Fruit fly (Drosophila melanogaster) whole organism: ENCODE results near the gene CG7142.

Source experiments
- CG8478 ChIP-seq: fragments of >200 bp; optimal IDR thresholded peaks from 2 replicates; lab custom pipeline; 2018; ENCODE audit warnings: inconsistent platforms
- Dll ChIP-seq: fragments of >200 bp; optimal IDR thresholded peaks from 2 replicates; lab custom pipeline; 2017
- EcR ChIP-seq, 2 experiments: fragments of >200 bp; optimal IDR thresholded peaks; 2 replicates each; lab custom pipeline; 2017; ENCODE audit warnings: missing biosample characterization in 2 of 2, missing genetic modification characterization in 2 of 2, missing genetic modification reagents in 2 of 2
- pan ChIP-seq: fragments of >200 bp; optimal IDR thresholded peaks from 2 replicates; lab custom pipeline; 2017
- psq ChIP-seq: fragments of >200 bp; optimal IDR thresholded peaks from 2 replicates; lab custom pipeline; 2017
- usp ChIP-seq: fragments of >200 bp; optimal IDR thresholded peaks from 2 replicates; lab custom pipeline; 2017; ENCODE audit warnings: missing biosample characterization, missing genetic modification characterization, mixed read lengths

The CG7142 gene

dm6 chr3R:18279494-18279893 is at the start of gene CG7142:
Gene CG7142 (minus strand): TSS chr3R:18279522.
- TF ChIP-seq psq (no peak), pan (lab: Kevin White, UChicago) (no peak), CG8478 (lab: Kevin White, UChicago) (no peak), Dll (lab: Kevin White, UChicago) (no peak), EcR (GFP tag; optimal IDR thresholded peaks at IDR 0.05; lab: Kevin White, UChicago) (no peak), usp (GFP tag; lab: Kevin White, UChicago) (no peak)

- no peak for TF ChIP-seq CG8478 (lab: Kevin White, UChicago)
- no peak for TF ChIP-seq usp (GFP tag; lab: Kevin White, UChicago)
Observed at dm6 chr3R:18328842-18329241, 49.5 kb upstream of the CG7142 start, which contains the start of gene naz. Gene naz (minus strand): TSS chr3R:18328942.

dm6 chr3R:18314824-18315690 is 35.7 kb upstream of the CG7142 start:
- TF ChIP-seq Dll (lab: Kevin White, UChicago): no peak
- no peak for TF ChIP-seq EcR (GFP tag; optimal IDR thresholded peaks at IDR 0.05; lab: Kevin White, UChicago)
- TF ChIP-seq usp (GFP tag; lab: Kevin White, UChicago): no peak
- no peak for TF ChIP-seq pan (lab: Kevin White, UChicago)
- TF ChIP-seq CG8478 (lab: Kevin White, UChicago): no peak
- no peak for TF ChIP-seq psq

dm6 chr3R:18314320-18314719 is 35.0 kb upstream of the CG7142 start, which contains the start of gene PKD:
Gene PKD (minus strand): TSS chr3R:18314407.
- TF ChIP-seq usp (GFP tag; lab: Kevin White, UChicago): no peak
- no peak for TF ChIP-seq pan (lab: Kevin White, UChicago)
- no peak for TF ChIP-seq psq
- no peak for TF ChIP-seq CG8478 (lab: Kevin White, UChicago)
- peak; percentile 43 for TF ChIP-seq Dll (lab: Kevin White, UChicago)
- no peak for TF ChIP-seq EcR (GFP tag; optimal IDR thresholded peaks at IDR 0.05; lab: Kevin White, UChicago)

dm6 chr3R:18312761-18313160 is 33.4 kb upstream of the CG7142 start:
- TF ChIP-seq CG8478 (lab: Kevin White, UChicago) (no peak), pan (lab: Kevin White, UChicago) (no peak), psq (no peak), usp (GFP tag; lab: Kevin White, UChicago) (no peak), Dll (lab: Kevin White, UChicago) (no peak), EcR (GFP tag; optimal IDR thresholded peaks at IDR 0.05; lab: Kevin White, UChicago) (no peak)

- TF ChIP-seq CG8478 (lab: Kevin White, UChicago): no peak
- TF ChIP-seq Dll (lab: Kevin White, UChicago): no peak
- TF ChIP-seq usp (GFP tag; lab: Kevin White, UChicago): no peak
- no peak for TF ChIP-seq pan (lab: Kevin White, UChicago)
- TF ChIP-seq psq: no peak
- no peak for TF ChIP-seq EcR (GFP tag; optimal IDR thresholded peaks at IDR 0.05; lab: Kevin White, UChicago)
Observed at dm6 chr3R:18311368-18311919, 32.1 kb upstream of the CG7142 start.

- no peak for TF ChIP-seq Dll (lab: Kevin White, UChicago)
- no peak for TF ChIP-seq pan (lab: Kevin White, UChicago)
- TF ChIP-seq usp (GFP tag; lab: Kevin White, UChicago): no peak
- TF ChIP-seq psq: no peak
- no peak for TF ChIP-seq EcR (GFP tag; optimal IDR thresholded peaks at IDR 0.05; lab: Kevin White, UChicago)
- no peak for TF ChIP-seq CG8478 (lab: Kevin White, UChicago)
Observed at dm6 chr3R:18310766-18311367, 31.5 kb upstream of the CG7142 start.

- TF ChIP-seq psq (no peak), Dll (lab: Kevin White, UChicago) (no peak), pan (lab: Kevin White, UChicago) (no peak), EcR (GFP tag; optimal IDR thresholded peaks at IDR 0.05; lab: Kevin White, UChicago) (no peak), CG8478 (lab: Kevin White, UChicago) (no peak), usp (GFP tag; lab: Kevin White, UChicago) (no peak)
Observed at dm6 chr3R:18309910-18310309, 30.6 kb upstream of the CG7142 start.

- TF ChIP-seq pan (lab: Kevin White, UChicago): no peak
- TF ChIP-seq psq: no peak
- TF ChIP-seq CG8478 (lab: Kevin White, UChicago): no peak
- TF ChIP-seq EcR (GFP tag; optimal IDR thresholded peaks at IDR 0.05; lab: Kevin White, UChicago): no peak
- TF ChIP-seq Dll (lab: Kevin White, UChicago): no peak
- TF ChIP-seq usp (GFP tag; lab: Kevin White, UChicago): no peak
Observed at dm6 chr3R:18302749-18303148, 23.4 kb upstream of the CG7142 start, which contains the start of gene CG7126. Gene CG7126 (minus strand): TSS chr3R:18302849.

dm6 chr3R:18301569-18301968 is 22.2 kb upstream of the CG7142 start, which contains the start of gene Polr1E:
Gene Polr1E (minus strand): TSS chr3R:18301728.
- no peak for TF ChIP-seq psq
- no peak for TF ChIP-seq pan (lab: Kevin White, UChicago)
- TF ChIP-seq usp (GFP tag; lab: Kevin White, UChicago): no peak
- no peak for TF ChIP-seq EcR (GFP tag; optimal IDR thresholded peaks at IDR 0.05; lab: Kevin White, UChicago)
- no peak for TF ChIP-seq CG8478 (lab: Kevin White, UChicago)

- TF ChIP-seq CG8478 (lab: Kevin White, UChicago) (no peak), EcR (GFP tag; optimal IDR thresholded peaks at IDR 0.05; lab: Kevin White, UChicago) (no peak), Dll (lab: Kevin White, UChicago) (no peak), psq (no peak), usp (GFP tag; lab: Kevin White, UChicago) (no peak), pan (lab: Kevin White, UChicago) (no peak)
Observed at dm6 chr3R:18298900-18299321, 19.6 kb upstream of the CG7142 start, which contains the start of gene Dlc90F. Gene Dlc90F (plus strand): TSS chr3R:18299229.
